Worm (Caenorhabditis elegans) whole organism, L1 larva: ENCODE measurements around the gene cdkr-3.
"Not testable (repeated sequence)": the region's sequence is repeated elsewhere in the genome, so short reads cannot be mapped to it uniquely, and the experiment has no call there.

Experiments
- C16A3.4 ChIP-seq: fragments of 150-350 bp; optimal IDR thresholded peaks from 2 replicates; lab custom pipeline; 2014; ENCODE audit warnings: missing biosample characterization, missing genetic modification characterization
- Y116A8C.19 ChIP-seq: sonication (generic microtip); optimal IDR thresholded peaks from 2 replicates; lab custom pipeline; 2016; ENCODE audit warnings: missing compliant biosample characterization, missing genetic modification characterization, borderline replicate concordance
- aha-1 ChIP-seq: fragments of 150-350 bp; optimal IDR thresholded peaks from 2 replicates; lab custom pipeline; 2014; ENCODE audit warnings: missing biosample characterization, missing genetic modification characterization
- alr-1 ChIP-seq: fragments of 200-800 bp; sonication (Bioruptor generic); optimal IDR thresholded peaks from 2 replicates; lab custom pipeline; 2018; ENCODE audit warnings: borderline replicate concordance, mild to moderate bottlenecking, missing genetic modification characterization, missing compliant biosample characterization
- ama-1 ChIP-seq: fragments of 150-350 bp; optimal IDR thresholded peaks from 2 replicates; lab custom pipeline; 2014
- blmp-1 ChIP-seq: fragments of 150-350 bp; optimal IDR thresholded peaks from 2 replicates; lab custom pipeline; 2014; ENCODE audit warnings: missing biosample characterization, missing genetic modification characterization
- ceh-82 ChIP-seq, 3 experiments: fragments of 150-350 bp in 1 of 3; sonication (generic microtip) in 2 of 3; optimal IDR thresholded peaks; 2 replicates each; lab custom pipeline; 2014 to 2017; ENCODE audit warnings: missing biosample characterization in 3 of 3, missing genetic modification characterization in 3 of 3
- ceh-88 ChIP-seq: fragments of 200-800 bp; sonication (Bioruptor generic); IDR thresholded peaks from 2 replicates; pipeline ENCODE4 v1.3.6; 2022; ENCODE audit warnings: missing genetic modification characterization, missing compliant biosample characterization
- dpl-1 ChIP-seq, 3 experiments: fragments of 150-350 bp in 2 of 3; sonication (generic microtip) in 1 of 3; optimal IDR thresholded peaks; 2 replicates each; lab custom pipeline; 2014 to 2017; ENCODE audit warnings: missing biosample characterization in 3 of 3, missing genetic modification characterization in 3 of 3, missing genetic modification reagents in 3 of 3
- efl-3 ChIP-seq: fragments of 200-800 bp; sonication (Bioruptor generic); optimal IDR thresholded peaks from 2 replicates; lab custom pipeline; 2018; ENCODE audit warnings: mild to moderate bottlenecking, missing genetic modification characterization, missing compliant biosample characterization
- egl-13 ChIP-seq: sonication (generic microtip); optimal IDR thresholded peaks from 2 replicates; lab custom pipeline; 2016; ENCODE audit warnings: missing genotype, missing genetic modification reagents, missing genetic modification characterization, missing compliant biosample characterization
- egl-27 ChIP-seq, 2 experiments: fragments of 150-350 bp in 1 of 2; sonication (generic microtip); optimal IDR thresholded peaks; 3 replicates each; lab custom pipeline; 2017 to 2018; ENCODE audit warnings: missing biosample characterization in 2 of 2, missing genetic modification characterization in 2 of 2, missing genetic modification reagents in 2 of 2
- elt-3 ChIP-seq, 6 experiments: fragments of 150-350 bp in 1 of 6; sonication (generic microtip); optimal IDR thresholded peaks; 2 replicates each; lab custom pipeline; 2017 to 2018; ENCODE audit warnings: missing biosample characterization in 6 of 6, missing genetic modification characterization in 6 of 6, inconsistent platforms in 1 of 6
- fkh-8 ChIP-seq: sonication (generic microtip); optimal IDR thresholded peaks from 2 replicates; lab custom pipeline; 2016; ENCODE audit warnings: mild to moderate bottlenecking, missing genetic modification characterization, missing compliant biosample characterization
- hlh-4 ChIP-seq: sonication (generic microtip); optimal IDR thresholded peaks from 2 replicates; lab custom pipeline; 2016; ENCODE audit warnings: mild to moderate bottlenecking, missing genetic modification characterization, missing compliant biosample characterization
- hpl-2 ChIP-seq: fragments of 150-350 bp; optimal IDR thresholded peaks from 2 replicates; lab custom pipeline; 2014; ENCODE audit warnings: missing biosample characterization, missing genetic modification reagents, missing genetic modification characterization
- irx-1 ChIP-seq: sonication (generic microtip); optimal IDR thresholded peaks from 2 replicates; lab custom pipeline; 2016; ENCODE audit warnings: missing genetic modification characterization, missing compliant biosample characterization
- isw-1 ChIP-seq: fragments of 200-800 bp; sonication (Bioruptor generic); IDR thresholded peaks from 2 replicates; pipeline ENCODE4 v1.3.6; 2022; ENCODE audit warnings: missing genetic modification characterization, missing compliant biosample characterization
- jun-1 ChIP-seq: fragments of 150-350 bp; optimal IDR thresholded peaks from 2 replicates; lab custom pipeline; 2014; ENCODE audit warnings: missing biosample characterization, missing genetic modification reagents, missing genetic modification characterization
- lin-39 ChIP-seq: fragments of 150-350 bp; optimal IDR thresholded peaks from 2 replicates; lab custom pipeline; 2014; ENCODE audit warnings: missing biosample characterization, missing genetic modification reagents, missing genetic modification characterization
- lsy-2 ChIP-seq, 2 experiments: fragments of 150-350 bp; optimal IDR thresholded peaks; 2 replicates each; lab custom pipeline; 2014; ENCODE audit warnings: missing biosample characterization in 2 of 2, missing genetic modification characterization in 2 of 2
- mab-9 ChIP-seq: fragments of 200-800 bp; sonication (Bioruptor generic); IDR thresholded peaks from 2 replicates; pipeline ENCODE4 v1.3.6; 2022; ENCODE audit warnings: missing genetic modification reagents, missing genetic modification characterization, missing compliant biosample characterization
- mep-1 ChIP-seq: fragments of 150-350 bp; optimal IDR thresholded peaks from 2 replicates; lab custom pipeline; 2014; ENCODE audit warnings: missing biosample characterization, missing genetic modification characterization
- nhr-237 ChIP-seq: fragments of 150-350 bp; optimal IDR thresholded peaks from 2 replicates; lab custom pipeline; 2014; ENCODE audit warnings: missing biosample characterization, missing genetic modification characterization
- nhr-47 ChIP-seq: sonication (generic microtip); optimal IDR thresholded peaks from 2 replicates; lab custom pipeline; 2016; ENCODE audit warnings: mild to moderate bottlenecking, missing genetic modification characterization, moderate library complexity, missing compliant biosample characterization
- nhr-84 ChIP-seq: sonication (generic microtip); optimal IDR thresholded peaks from 2 replicates; lab custom pipeline; 2017; ENCODE audit warnings: missing biosample characterization, missing genetic modification characterization
- nhr-85 ChIP-seq: sonication (generic microtip); peaks from one replicate; lab custom pipeline; 2016; ENCODE audit warnings: missing genetic modification characterization, inconsistent platforms, missing compliant biosample characterization
- pag-3 ChIP-seq: sonication (generic microtip); optimal IDR thresholded peaks from 2 replicates; lab custom pipeline; 2017; ENCODE audit warnings: missing genetic modification characterization, mild to moderate bottlenecking, missing compliant biosample characterization, antibody characterized with exemption, borderline replicate concordance; ENCODE audit not compliant: insufficient read depth
- rnt-1 ChIP-seq: sonication (generic microtip); optimal IDR thresholded peaks from 2 replicates; lab custom pipeline; 2016; ENCODE audit warnings: mild to moderate bottlenecking, missing genetic modification characterization, moderate library complexity, missing compliant biosample characterization
- skn-1 ChIP-seq: fragments of 150-350 bp; optimal IDR thresholded peaks from 2 replicates; lab custom pipeline; 2014; ENCODE audit warnings: missing biosample characterization, missing genetic modification characterization
- snu-23 ChIP-seq: sonication (generic microtip); optimal IDR thresholded peaks from 2 replicates; lab custom pipeline; 2016; ENCODE audit warnings: missing genetic modification characterization, missing compliant biosample characterization
- sptf-1 ChIP-seq: fragments of 150-350 bp; optimal IDR thresholded peaks from 2 replicates; lab custom pipeline; 2014; ENCODE audit warnings: missing biosample characterization, missing genetic modification characterization
- vab-15 ChIP-seq: sonication (generic microtip); optimal IDR thresholded peaks from 2 replicates; lab custom pipeline; 2017; ENCODE audit warnings: missing genotype, mild to moderate bottlenecking, missing genetic modification characterization, missing compliant biosample characterization
- zag-1 ChIP-seq: fragments of 150-350 bp; optimal IDR thresholded peaks from 2 replicates; lab custom pipeline; 2014; ENCODE audit warnings: missing biosample characterization, missing genetic modification characterization
- ztf-11 ChIP-seq, 2 experiments: sonication (generic microtip); optimal IDR thresholded peaks; 2 replicates each; lab custom pipeline; 2016 to 2017; ENCODE audit warnings: missing genetic modification characterization in 2 of 2, missing biosample characterization in 1 of 2, missing compliant biosample characterization in 1 of 2
- ztf-4 ChIP-seq: fragments of 150-350 bp; optimal IDR thresholded peaks from 2 replicates; lab custom pipeline; 2014; ENCODE audit warnings: missing biosample characterization, missing genetic modification characterization

cdkr-3 gene

ce11 chrV:20303288-20303687 is 33.4 kb downstream of the cdkr-3 start, which contains the start of gene ZC15.3:
TSS of gene ZC15.3 (plus strand) at chrV:20303588.
- TF ChIP-seq blmp-1 (tag; lab: Kevin White, UChicago); ceh-82 (tag; optimal IDR thresholded peaks at IDR 0.05; lab: Kevin White, UChicago); lin-39 (tag; lab: Kevin White, UChicago): not testable (repeated sequence)

- TF ChIP-seq hlh-4 (tag; lab: Kevin White, UChicago) = no peak
- no peak for TF ChIP-seq elt-3 (tag; optimal IDR thresholded peaks at IDR 0.05; lab: Kevin White, UChicago)
- TF ChIP-seq ceh-88 (GFP tag; lab: Robert Waterston, UW) = no peak
- TF ChIP-seq zag-1 (tag; lab: Kevin White, UChicago) = no peak
- TF ChIP-seq dpl-1 (GFP tag; optimal IDR thresholded peaks at IDR 0.05; lab: Kevin White, UChicago) = no peak
- no peak for TF ChIP-seq vab-15
- TF ChIP-seq, all 84 proteins: peak for 0
Observed at ce11 chrV:20305803-20306202, 35.9 kb downstream of the cdkr-3 start, which contains the start of gene ZC15.1. TSS of gene ZC15.1 (plus strand) at chrV:20306103.

ce11 chrV:20310575-20310974 is 40.7 kb downstream of the cdkr-3 start, which contains the start of gene ZC15.10:
TSS of gene ZC15.10 (plus strand) at chrV:20310736.
- no peak for TF ChIP-seq Y116A8C.19 (tag; lab: Kevin White, UChicago)
- no peak for TF ChIP-seq nhr-85
- no peak for TF ChIP-seq mab-9 (GFP tag; lab: Robert Waterston, UW)
- no peak for TF ChIP-seq ztf-11 (tag; optimal IDR thresholded peaks at IDR 0.05; lab: Kevin White, UChicago)
- no peak for TF ChIP-seq nhr-237 (tag; lab: Kevin White, UChicago)
- TF ChIP-seq ama-1 (lab: Kevin White, UChicago) = no peak
- no peak for TF ChIP-seq irx-1
- no peak for TF ChIP-seq alr-1 (tag; lab: Kevin White, UChicago)
- TF ChIP-seq rnt-1 = no peak
- no peak for TF ChIP-seq hpl-2 (GFP tag; lab: Kevin White, UChicago)
- no peak for TF ChIP-seq hlh-4 (tag; lab: Kevin White, UChicago)
- no peak for TF ChIP-seq mep-1
- no peak for TF ChIP-seq egl-13

- no peak for TF ChIP-seq aha-1
- TF ChIP-seq isw-1 (GFP tag; lab: Robert Waterston, UW) = no peak
- no peak for TF ChIP-seq ztf-4 (tag; lab: Kevin White, UChicago)
- TF ChIP-seq zag-1 (tag; lab: Kevin White, UChicago) = no peak
- TF ChIP-seq skn-1 = no peak
- TF ChIP-seq sptf-1 = no peak
- no peak for TF ChIP-seq efl-3 (GFP tag; lab: Kevin White, UChicago)
- no peak for TF ChIP-seq snu-23 (GFP tag; lab: Kevin White, UChicago)
- TF ChIP-seq nhr-47 (tag; lab: Kevin White, UChicago) = no peak
- no peak for TF ChIP-seq pag-3 (tag; lab: Kevin White, UChicago)
- no peak for TF ChIP-seq egl-27 (tag; optimal IDR thresholded peaks at IDR 0.05; lab: Kevin White, UChicago)
- TF ChIP-seq fkh-8 = no peak
- no peak for TF ChIP-seq C16A3.4 (tag; lab: Kevin White, UChicago)
- no peak for TF ChIP-seq ztf-11 (tag; optimal IDR thresholded peaks at IDR 0.05; lab: Kevin White, UChicago)
- TF ChIP-seq nhr-84 = no peak
- TF ChIP-seq lsy-2 (tag; optimal IDR thresholded peaks at IDR 0.05; lab: Kevin White, UChicago) = no peak
- no peak for TF ChIP-seq Y116A8C.19 (tag; lab: Kevin White, UChicago)
- no peak for TF ChIP-seq jun-1
- TF ChIP-seq, all 84 proteins: peak for 0
Observed at ce11 chrV:20311519-20311918, 41.6 kb downstream of the cdkr-3 start, which contains the start of gene clec-262. TSS of gene clec-262 (plus strand) at chrV:20311819.
